Worm (Caenorhabditis elegans): ENCODE measurements around the gene spat-3.

ce11 chrX:4636821-4637220 is 31.1 kb upstream of the spat-3 start, which contains the start of gene hosl-1:
- TF ChIP-seq dao-5 (tag; optimal IDR thresholded peaks at IDR 0.05) (no peak), him-1 (tag; optimal IDR thresholded peaks at IDR 0.05) (no peak)
